Fruit fly (Drosophila melanogaster): ENCODE results near the gene CG45413.

CG45413 gene

DNA sequence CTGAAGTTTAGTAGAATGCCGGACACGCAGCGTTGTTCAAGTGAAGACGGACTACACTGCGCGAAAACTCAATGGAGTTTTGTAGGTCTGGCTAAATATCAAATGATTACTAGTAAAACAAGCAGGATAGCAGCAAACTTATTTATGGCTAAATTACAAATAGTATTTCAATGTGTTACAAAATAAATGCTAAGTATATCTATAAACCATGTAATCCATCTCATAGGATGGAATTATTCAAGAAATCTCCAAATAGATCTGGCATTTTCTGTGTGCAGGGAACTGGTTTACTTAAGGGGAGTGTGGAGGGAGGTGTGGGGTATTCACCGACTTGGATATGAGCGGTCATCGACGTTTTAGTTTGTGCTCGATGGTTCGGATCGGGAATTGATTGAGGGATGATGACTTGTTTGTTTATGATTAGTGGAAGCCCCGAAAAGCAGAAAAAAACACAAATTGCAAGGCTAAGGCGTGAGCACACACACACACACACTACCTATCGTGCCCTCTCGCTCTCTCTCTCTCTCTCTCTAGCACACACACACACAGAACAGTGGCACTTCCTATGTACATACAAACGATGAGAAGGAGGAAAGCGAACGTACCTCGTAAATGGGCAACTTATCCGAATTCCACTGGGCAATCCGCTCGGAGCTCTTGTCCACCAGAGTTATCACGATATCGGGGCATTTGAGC, 32.2 kb upstream of the CG45413 start (continued):
- TF ChIP-seq amos (GFP tag; IDR thresholded peaks at IDR 0.05; ENCODE audit: partially characterized antibody) (no peak), CG6272 (GFP tag; IDR thresholded peaks at IDR 0.05) (peak; percentile 52), CG6854 (GFP tag; optimal IDR thresholded peaks at IDR 0.05) (peak; percentile 58), CG10565 (GFP tag; optimal IDR thresholded peaks at IDR 0.05) (no peak), MESR4 (GFP tag; optimal IDR thresholded peaks at IDR 0.05) (peak; percentile 1), Usf (GFP tag; optimal IDR thresholded peaks at IDR 0.05) (peak; percentile 54), sens (GFP tag) (peak; percentile 98), crc (GFP tag; optimal IDR thresholded peaks at IDR 0.05) (peak; percentile 75), CG13296 (GFP tag; optimal IDR thresholded peaks at IDR 0.05) (peak; percentile 71), dati (GFP tag; IDR thresholded peaks at IDR 0.05) (peak; percentile 44; the same call in 1 of the 2 replicates), CHES-1-like (GFP tag; optimal IDR thresholded peaks at IDR 0.05) (peak; percentile 76), CG14860 (GFP tag; IDR thresholded peaks at IDR 0.05; ENCODE audit: partially characterized antibody) (no peak), CG6175 (GFP tag; IDR thresholded peaks at IDR 0.05) (no peak; the same call in 2 of the 3 replicates), CG11504 (tag; optimal IDR thresholded peaks at IDR 0.05) (peak; percentile 86), zfh2 (GFP tag; optimal IDR thresholded peaks at IDR 0.05) (peak; percentile 60), chn (GFP tag; optimal IDR thresholded peaks at IDR 0.05) (peak; percentile 75), pnt (GFP tag; optimal IDR thresholded peaks at IDR 0.05) (peak; percentile 77), mam (GFP tag; optimal IDR thresholded peaks at IDR 0.05) (peak; percentile 79), vvl (GFP tag; IDR thresholded peaks at IDR 0.05) (peak; percentile 88), ci (GFP tag; IDR thresholded peaks at IDR 0.05) (peak; percentile 82), CG2875 (GFP tag; optimal IDR thresholded peaks at IDR 0.05) (peak; percentile 79), bigmax (GFP tag; optimal IDR thresholded peaks at IDR 0.05) (no peak), Rx (GFP tag; IDR thresholded peaks at IDR 0.05) (no peak), pros (GFP tag; optimal IDR thresholded peaks at IDR 0.05) (no peak), Lpt (GFP tag; optimal IDR thresholded peaks at IDR 0.05) (no peak), lola (GFP tag; optimal IDR thresholded peaks at IDR 0.05) (peak in 1 of 3 experiments; percentile 88), CG7556 (GFP tag; optimal IDR thresholded peaks at IDR 0.05) (peak; percentile 87), CG18764 (GFP tag; optimal IDR thresholded peaks at IDR 0.05) (peak; percentile 63), Atf-2 (GFP tag; optimal IDR thresholded peaks at IDR 0.05) (peak; percentile 75), her (GFP tag; optimal IDR thresholded peaks at IDR 0.05) (peak; percentile 67), Dll (GFP tag; IDR thresholded peaks at IDR 0.05; ENCODE audit: partially characterized antibody) (no peak), Hmr (GFP tag; optimal IDR thresholded peaks at IDR 0.05) (peak; percentile 80), CG5245 (GFP tag; optimal IDR thresholded peaks at IDR 0.05) (peak; percentile 64), bsh (GFP tag; optimal IDR thresholded peaks at IDR 0.05) (peak; percentile 61 to 91), CG16815 (GFP tag; optimal IDR thresholded peaks at IDR 0.05) (peak; percentile 67), Hr39 (optimal IDR thresholded peaks at IDR 0.05) (no peak), Chrac-16 (GFP tag; optimal IDR thresholded peaks at IDR 0.05) (peak; percentile 87), E2f2 (GFP tag; IDR thresholded peaks at IDR 0.05) (peak; percentile 50; the same call in 1 of the 2 replicates), CG14050 (GFP tag; IDR thresholded peaks at IDR 0.05) (peak; percentile 66; the same call in 2 of the 3 replicates), otp (GFP tag; IDR thresholded peaks at IDR 0.05) (peak; percentile 65; the same call in 2 of the 3 replicates), Sox102F (GFP tag; optimal IDR thresholded peaks at IDR 0.05) (peak; percentile 82), CG14441 (GFP tag; IDR thresholded peaks at IDR 0.05) (peak; percentile 77), HLH3B (GFP tag; IDR thresholded peaks at IDR 0.05) (peak; percentile 70; the same call in 1 of the 2 replicates), hb (GFP tag; IDR thresholded peaks at IDR 0.05; ENCODE audit: partially characterized antibody) (no peak), CG18619 (GFP tag; optimal IDR thresholded peaks at IDR 0.05) (peak; percentile 64), Scr (GFP tag; IDR thresholded peaks at IDR 0.05; ENCODE audit: partially characterized antibody) (no peak), HmgZ (tag; optimal IDR thresholded peaks at IDR 0.05) (peak; percentile 83), row (GFP tag; IDR thresholded peaks at IDR 0.05) (peak; percentile 90), Antp (GFP tag; optimal IDR thresholded peaks at IDR 0.05) (peak; percentile 81)

Data from whole organism, embryonic.